Fruit fly (Drosophila melanogaster): ENCODE results near the gene gudu.

The gudu gene

DNA sequence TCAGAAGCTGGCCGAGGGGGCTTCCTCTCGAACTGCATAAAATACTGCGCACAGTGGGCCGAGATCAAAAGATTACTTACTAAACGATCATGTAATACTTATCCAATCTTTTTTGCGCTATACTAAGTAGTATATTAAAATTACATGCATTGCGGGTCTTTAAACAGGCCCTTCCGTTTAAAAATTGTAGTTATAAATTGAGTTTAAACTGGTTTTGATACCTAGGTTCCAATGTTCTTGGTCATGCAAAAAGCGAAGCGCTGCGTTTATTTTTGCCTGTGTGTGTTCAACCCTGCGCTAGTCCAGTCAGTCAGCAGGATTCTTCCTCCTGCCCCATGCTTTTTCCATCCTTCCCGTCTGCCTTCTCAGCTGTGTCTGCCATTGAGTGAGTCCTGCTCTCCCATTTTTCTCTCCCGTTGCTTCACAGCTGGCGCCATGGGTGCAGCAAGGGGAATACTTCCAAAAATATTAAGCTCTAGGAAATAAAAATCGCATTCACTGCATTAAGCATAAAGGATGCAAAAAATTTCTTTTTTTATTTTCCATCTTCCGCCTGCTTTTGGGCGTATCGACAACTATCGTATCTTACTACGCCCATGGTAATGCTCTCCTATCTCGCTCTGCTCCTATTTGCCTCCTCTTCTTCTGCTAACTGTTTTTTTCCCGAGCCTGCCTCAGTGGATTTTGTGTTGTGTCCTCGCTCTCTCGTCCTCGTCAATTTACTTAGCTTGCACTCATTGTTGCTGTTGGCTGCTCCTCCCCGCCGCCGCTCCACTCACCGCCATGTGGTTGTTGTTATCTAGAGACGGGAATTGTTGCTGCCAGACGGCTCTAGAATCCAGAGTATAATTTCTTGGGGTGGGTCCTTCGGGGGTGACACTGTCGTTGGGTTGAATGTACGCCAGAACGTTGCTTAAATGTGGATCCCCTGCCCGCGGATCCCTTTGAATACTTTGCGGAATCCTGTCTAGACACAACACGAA is 32.3 kb downstream of the gudu start (continued):
- peak; percentile 8 for TF ChIP-seq CG14710 (tag; optimal IDR thresholded peaks at IDR 0.05)
- TF ChIP-seq ase (GFP tag; IDR thresholded peaks at IDR 0.05): 0 out of 3 replicates have a peak, but pooled peaks have one; percentile 13
- peak; percentile 48; the same call in 1 of the 2 replicates for TF ChIP-seq CG11085 (GFP tag; IDR thresholded peaks at IDR 0.05)
- TF ChIP-seq cato (GFP tag; optimal IDR thresholded peaks at IDR 0.05; ENCODE audit: borderline replicate concordance): peak; percentile 42
- TF ChIP-seq HLH4C (GFP tag; IDR thresholded peaks at IDR 0.05; ENCODE audit: partially characterized antibody): no peak
- TF ChIP-seq CG15601 (tag; optimal IDR thresholded peaks at IDR 0.05): no peak
- no peak for TF ChIP-seq bowl (GFP tag; IDR thresholded peaks at IDR 0.05)
- peak; percentile 91 for TF ChIP-seq Hmr (GFP tag; optimal IDR thresholded peaks at IDR 0.05)
- peak; percentile 47 for TF ChIP-seq CG1832 (GFP tag; optimal IDR thresholded peaks at IDR 0.05)
- TF ChIP-seq pb (GFP tag; optimal IDR thresholded peaks at IDR 0.05): peak; percentile 28
- TF ChIP-seq CG7928 (GFP tag; optimal IDR thresholded peaks at IDR 0.05): no peak
- TF ChIP-seq CG10321 (GFP tag; IDR thresholded peaks at IDR 0.05): no peak
- TF ChIP-seq gem (tag; optimal IDR thresholded peaks at IDR 0.05): peak; percentile 74
- TF ChIP-seq dm (GFP tag; optimal IDR thresholded peaks at IDR 0.05): peak; percentile 42
- peak; percentile 22 for TF ChIP-seq D19A (tag; optimal IDR thresholded peaks at IDR 0.05)
- TF ChIP-seq CG9727 (GFP tag; optimal IDR thresholded peaks at IDR 0.05): peak; percentile 75
- TF ChIP-seq CG17912 (GFP tag; optimal IDR thresholded peaks at IDR 0.05): no peak
- no peak for TF ChIP-seq CG4424 (GFP tag; optimal IDR thresholded peaks at IDR 0.05)
- TF ChIP-seq Lpt (GFP tag; optimal IDR thresholded peaks at IDR 0.05): no peak
- no peak; the same call in 2 of the 3 replicates for TF ChIP-seq C15 (GFP tag; IDR thresholded peaks at IDR 0.05)
- TF ChIP-seq CG14667 (GFP tag; IDR thresholded peaks at IDR 0.05): peak; percentile 60
- no peak for TF ChIP-seq Ssrp (tag; optimal IDR thresholded peaks at IDR 0.05)
- TF ChIP-seq zf30C (GFP tag; optimal IDR thresholded peaks at IDR 0.05): no peak
- peak; percentile 19 for TF ChIP-seq pnt (GFP tag; optimal IDR thresholded peaks at IDR 0.05)
- TF ChIP-seq CG3995 (GFP tag; optimal IDR thresholded peaks at IDR 0.05): peak; percentile 12
- peak; percentile 1 for TF ChIP-seq exex (tag; optimal IDR thresholded peaks at IDR 0.05)
- no peak for TF ChIP-seq CG6175 (GFP tag; IDR thresholded peaks at IDR 0.05)
- TF ChIP-seq gt (GFP tag; IDR thresholded peaks at IDR 0.05): no peak
- no peak for TF ChIP-seq CG17186 (GFP tag; optimal IDR thresholded peaks at IDR 0.05)
- TF ChIP-seq hth (optimal IDR thresholded peaks at IDR 0.05): no peak
- no peak for TF ChIP-seq CG31365 (tag; optimal IDR thresholded peaks at IDR 0.05)
- peak; percentile 79 for TF ChIP-seq shn (GFP tag; optimal IDR thresholded peaks at IDR 0.05)
- TF ChIP-seq lab (GFP tag; optimal IDR thresholded peaks at IDR 0.05): peak; percentile 87
- TF ChIP-seq sens-2 (GFP tag; IDR thresholded peaks at IDR 0.05): no peak
- no peak for TF ChIP-seq Spps (tag; optimal IDR thresholded peaks at IDR 0.05)
- TF ChIP-seq fru (optimal IDR thresholded peaks at IDR 0.05): no peak
- TF ChIP-seq Stat92E (GFP tag; optimal IDR thresholded peaks at IDR 0.05): no peak
- TF ChIP-seq bcd (GFP tag; optimal IDR thresholded peaks at IDR 0.05): peak; percentile 52
- TF ChIP-seq CG12769 (tag; optimal IDR thresholded peaks at IDR 0.05): peak; percentile 86
- peak; percentile 62 for TF ChIP-seq CG15514 (GFP tag; optimal IDR thresholded peaks at IDR 0.05)
- no peak for TF ChIP-seq bigmax (GFP tag; optimal IDR thresholded peaks at IDR 0.05)
- TF ChIP-seq fd102C (GFP tag; optimal IDR thresholded peaks at IDR 0.05): no peak
- no peak for TF ChIP-seq dimm (GFP tag; IDR thresholded peaks at IDR 0.05)
- TF ChIP-seq tap (tag; optimal IDR thresholded peaks at IDR 0.05): no peak
- TF ChIP-seq wdn (GFP tag; IDR thresholded peaks at IDR 0.05): peak; percentile 72
- TF ChIP-seq Scr (GFP tag; IDR thresholded peaks at IDR 0.05; ENCODE audit: partially characterized antibody): no peak
- TF ChIP-seq Dad (GFP tag; optimal IDR thresholded peaks at IDR 0.05): no peak
- peak; percentile 72 for TF ChIP-seq her (GFP tag; optimal IDR thresholded peaks at IDR 0.05)
- no peak for TF ChIP-seq CG10543 (GFP tag; optimal IDR thresholded peaks at IDR 0.05)

Measured in whole organism, embryonic.